Worm (Caenorhabditis elegans): ENCODE data around the gene fax-1.

The fax-1 gene

DNA sequence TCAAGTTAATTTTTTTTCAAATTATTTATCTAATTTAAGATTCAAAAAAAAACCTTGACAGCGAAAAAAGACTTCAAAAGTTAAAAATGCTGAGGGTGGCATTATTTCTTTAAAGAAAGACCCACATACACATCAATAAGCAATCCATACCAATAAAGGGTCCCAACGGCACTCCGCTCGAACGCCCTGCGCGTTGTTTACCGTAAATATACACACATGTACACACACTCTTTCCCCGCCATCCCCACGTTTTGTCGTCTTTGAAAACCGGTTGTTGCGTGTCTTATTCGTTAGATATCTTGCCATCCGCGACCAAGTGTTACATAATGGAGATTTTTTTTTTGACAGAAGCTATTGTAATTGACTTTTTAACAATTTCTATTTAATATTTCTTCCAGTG lies 39.6 kb downstream of the fax-1 start, which contains the start of gene gcc-1 (continued):
- TF ChIP-seq isw-1 (GFP tag; IDR thresholded peaks at IDR 0.05), result no peak
- TF ChIP-seq alr-1 (tag; optimal IDR thresholded peaks at IDR 0.05; ENCODE audit: borderline replicate concordance), result no peak
- TF ChIP-seq nhr-28 (tag; optimal IDR thresholded peaks at IDR 0.05), result no peak
- no peak for TF ChIP-seq ceh-8 (GFP tag; optimal IDR thresholded peaks at IDR 0.05)
- peak; percentile 51 for TF ChIP-seq tbx-2 (tag; optimal IDR thresholded peaks at IDR 0.05)
- TF ChIP-seq nhr-237 (tag; optimal IDR thresholded peaks at IDR 0.05), result no peak
- no peak for TF ChIP-seq nhr-11 (tag; optimal IDR thresholded peaks at IDR 0.05)
- peak; percentile 31 for TF ChIP-seq unc-130 (tag; optimal IDR thresholded peaks at IDR 0.05)
- TF ChIP-seq rnt-1 (tag; optimal IDR thresholded peaks at IDR 0.05), result no peak
- TF ChIP-seq blmp-1 (tag; optimal IDR thresholded peaks at IDR 0.05), result peak; percentile 75
- TF ChIP-seq nhr-85 (tag), result peak; percentile 84
- peak; percentile 20 to 31 for TF ChIP-seq efl-1 (optimal IDR thresholded peaks at IDR 0.05)
- TF ChIP-seq efl-1 (GFP tag; optimal IDR thresholded peaks at IDR 0.05 in 1 of 2), result peak; percentile 16 to 34
- no peak for TF ChIP-seq efl-3 (GFP tag; optimal IDR thresholded peaks at IDR 0.05)
- peak; percentile 43 for TF ChIP-seq xbp-1 (tag; optimal IDR thresholded peaks at IDR 0.05)
- TF ChIP-seq sox-4 (tag; optimal IDR thresholded peaks at IDR 0.05), result no peak
- no peak for TF ChIP-seq hpl-2 (GFP tag; optimal IDR thresholded peaks at IDR 0.05)
- no peak for TF ChIP-seq pax-3 (tag; optimal IDR thresholded peaks at IDR 0.05)
- no peak for TF ChIP-seq ets-5 (GFP tag; IDR thresholded peaks at IDR 0.05)
- TF ChIP-seq hlh-4 (tag; optimal IDR thresholded peaks at IDR 0.05), result no peak
- peak in 1 of 6 experiments; percentile 56 for TF ChIP-seq elt-3 (tag; optimal IDR thresholded peaks at IDR 0.05)
- peak; percentile 62 for TF ChIP-seq nhr-47 (tag; optimal IDR thresholded peaks at IDR 0.05)
- TF ChIP-seq unc-30 (tag; optimal IDR thresholded peaks at IDR 0.05), result no peak
- TF ChIP-seq fkh-10 (GFP tag; optimal IDR thresholded peaks at IDR 0.05), result no peak
- TF ChIP-seq dsc-1 (tag; optimal IDR thresholded peaks at IDR 0.05), result peak; percentile 10
- TF ChIP-seq ceh-82 (tag; optimal IDR thresholded peaks at IDR 0.05), result peak in 2 of 3 experiments; percentile 16 to 31
- peak; percentile 11 to 63 for TF ChIP-seq lin-35 (GFP tag; optimal IDR thresholded peaks at IDR 0.05)
- TF ChIP-seq ceh-88 (GFP tag; IDR thresholded peaks at IDR 0.05), result no peak
- no peak for TF ChIP-seq lin-15B (tag; optimal IDR thresholded peaks at IDR 0.05)
- no peak for TF ChIP-seq fkh-4 (tag; optimal IDR thresholded peaks at IDR 0.05; ENCODE audit: borderline replicate concordance)
- TF ChIP-seq Y116A8C.19 (tag; optimal IDR thresholded peaks at IDR 0.05; ENCODE audit: borderline replicate concordance), result no peak
- no peak for TF ChIP-seq ztf-4 (tag; optimal IDR thresholded peaks at IDR 0.05)
- TF ChIP-seq egl-13 (tag; optimal IDR thresholded peaks at IDR 0.05), result no peak
- peak in 2 of 3 experiments; percentile 23 to 31 for TF ChIP-seq dpl-1 (GFP tag; optimal IDR thresholded peaks at IDR 0.05)
- peak; percentile 13 for TF ChIP-seq pag-3 (tag; optimal IDR thresholded peaks at IDR 0.05; ENCODE audit: borderline replicate concordance, insufficient read depth)
- no peak for TF ChIP-seq lin-13 (GFP tag; optimal IDR thresholded peaks at IDR 0.05)
- TF ChIP-seq C04F5.9 (tag; optimal IDR thresholded peaks at IDR 0.05), result no peak
- no peak for TF ChIP-seq snpc-4 (tag; optimal IDR thresholded peaks at IDR 0.05)
- peak; percentile 2 for TF ChIP-seq nhr-77 (tag; optimal IDR thresholded peaks at IDR 0.05)
- TF ChIP-seq tlp-1 (tag; optimal IDR thresholded peaks at IDR 0.05), result no peak
- no peak for TF ChIP-seq sup-37 (GFP tag; optimal IDR thresholded peaks at IDR 0.05)
- TF ChIP-seq lin-14 (GFP tag; optimal IDR thresholded peaks at IDR 0.05), result peak; percentile 78
- TF ChIP-seq unc-62 (GFP tag; optimal IDR thresholded peaks at IDR 0.05), result no peak
- no peak for TF ChIP-seq elt-2 (tag; optimal IDR thresholded peaks at IDR 0.05)
- no peak for TF ChIP-seq fos-1 (tag; optimal IDR thresholded peaks at IDR 0.05)
- no peak for TF ChIP-seq ama-1 (optimal IDR thresholded peaks at IDR 0.05)
- TF ChIP-seq C16A3.4 (tag; optimal IDR thresholded peaks at IDR 0.05), result peak; percentile 49
- TF ChIP-seq F16B12.6 (tag; optimal IDR thresholded peaks at IDR 0.05), result no peak
- TF ChIP-seq skn-1 (tag; optimal IDR thresholded peaks at IDR 0.05), result no peak
- no peak for TF ChIP-seq ceh-63 (GFP tag; optimal IDR thresholded peaks at IDR 0.05)
- no peak for TF ChIP-seq C34B4.2 (tag; optimal IDR thresholded peaks at IDR 0.05)
- TF ChIP-seq ceh-90 (tag; optimal IDR thresholded peaks at IDR 0.05), result no peak
- no peak for TF ChIP-seq nhr-76 (tag; optimal IDR thresholded peaks at IDR 0.05)
- no peak for TF ChIP-seq mab-9 (GFP tag; IDR thresholded peaks at IDR 0.05)
